Fruit fly (Drosophila melanogaster): ENCODE results near the gene CG32320.

Gene CG32320

DNA sequence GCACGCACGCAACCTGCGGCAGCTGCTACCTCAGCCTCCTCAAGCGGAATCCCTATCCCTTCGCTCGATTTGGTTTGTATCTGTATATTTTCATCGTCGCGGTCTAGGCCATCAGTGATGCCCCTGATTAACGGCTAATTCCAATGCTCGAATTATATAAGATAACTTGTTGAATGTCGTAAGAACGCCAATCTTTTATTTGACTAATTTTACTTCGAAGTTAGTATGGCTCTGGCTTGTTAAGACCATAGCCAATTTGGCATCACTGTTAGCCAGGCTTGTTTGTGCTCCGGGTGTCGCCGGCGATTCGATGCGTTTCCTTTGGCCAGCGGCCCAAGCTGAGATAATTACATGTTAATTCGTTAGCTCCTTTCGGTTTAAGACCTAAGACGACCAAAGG lies 15.6 kb downstream of the CG32320 start (continued):
- TF ChIP-seq svp (GFP tag) (peak; percentile 45), CG7368 (GFP tag; optimal IDR thresholded peaks at IDR 0.05) (no peak), eg (GFP tag; IDR thresholded peaks at IDR 0.05) (peak; percentile 36; the same call in 1 of the 3 replicates), CG3919 (GFP tag; optimal IDR thresholded peaks at IDR 0.05) (no peak), CG1621 (tag; optimal IDR thresholded peaks at IDR 0.05) (peak; percentile 80), spab (GFP tag; optimal IDR thresholded peaks at IDR 0.05) (no peak)

- no peak for TF ChIP-seq CG6792 (GFP tag; optimal IDR thresholded peaks at IDR 0.05)
- TF ChIP-seq CG31627 (GFP tag; optimal IDR thresholded peaks at IDR 0.05), result no peak
- no peak for TF ChIP-seq CG11902 (GFP tag; optimal IDR thresholded peaks at IDR 0.05)
- TF ChIP-seq Sox102F (GFP tag; optimal IDR thresholded peaks at IDR 0.05), result no peak
- TF ChIP-seq Met (GFP tag; optimal IDR thresholded peaks at IDR 0.05), result no peak
- TF ChIP-seq dsx (GFP tag; optimal IDR thresholded peaks at IDR 0.05; ENCODE audit: poor library complexity, severe bottlenecking), result no peak
- no peak for TF ChIP-seq Ets21C (GFP tag; optimal IDR thresholded peaks at IDR 0.05)
- TF ChIP-seq topi (GFP tag; optimal IDR thresholded peaks at IDR 0.05), result no peak
- TF ChIP-seq CG10669 (GFP tag; optimal IDR thresholded peaks at IDR 0.05), result no peak
- TF ChIP-seq pdm3 (GFP tag; optimal IDR thresholded peaks at IDR 0.05), result no peak
- TF ChIP-seq net (GFP tag; optimal IDR thresholded peaks at IDR 0.05), result no peak
- no peak for TF ChIP-seq Hr38 (GFP tag; optimal IDR thresholded peaks at IDR 0.05)
- TF ChIP-seq fkh (GFP tag; optimal IDR thresholded peaks at IDR 0.05), result no peak
- no peak for TF ChIP-seq esn (GFP tag; optimal IDR thresholded peaks at IDR 0.05)
These were observed 17.5 kb downstream of the CG32320 start, which contains the start of gene FucTD for dm6 chr3L:1415931-1416330. FucTD (plus strand) TSS chr3L:1416231.

DNA sequence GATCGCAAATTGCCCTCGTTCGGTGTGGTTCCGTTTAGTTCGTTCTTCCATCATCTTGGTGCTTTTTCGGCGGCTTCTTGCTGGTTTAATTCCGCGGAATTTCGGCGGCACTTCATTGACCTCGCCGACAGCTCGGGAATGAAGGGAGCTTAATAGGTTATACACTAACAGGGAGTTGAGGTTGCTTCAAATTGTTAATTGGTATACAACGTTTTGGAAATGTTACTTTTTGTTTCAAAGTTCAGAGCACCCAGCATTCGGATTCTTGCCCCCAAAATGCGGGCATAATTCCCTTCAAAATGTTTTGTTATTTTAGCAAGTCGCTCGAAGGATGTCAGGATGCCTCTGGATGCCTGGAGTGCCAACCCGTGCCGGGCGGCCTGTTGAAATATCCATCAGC lies 19.5 kb downstream of the CG32320 start:
- peak; percentile 13 for TF ChIP-seq Met (GFP tag; optimal IDR thresholded peaks at IDR 0.05)
- TF ChIP-seq Hr39 (GFP tag; optimal IDR thresholded peaks at IDR 0.05), result peak; percentile 4
- TF ChIP-seq fd85E (GFP tag; optimal IDR thresholded peaks at IDR 0.05), result no peak
- TF ChIP-seq eg (GFP tag; IDR thresholded peaks at IDR 0.05), result no peak
- no peak for TF ChIP-seq cyc (GFP tag; optimal IDR thresholded peaks at IDR 0.05)
- peak; percentile 49 for TF ChIP-seq Eip78C (GFP tag)
- peak; percentile 64 for TF ChIP-seq svp (GFP tag)

dm6 chr3L:1418821-1419220 lies 20.4 kb downstream of the CG32320 start:
- TF ChIP-seq CG3919 (GFP tag; optimal IDR thresholded peaks at IDR 0.05) (no peak), topi (GFP tag; optimal IDR thresholded peaks at IDR 0.05) (no peak), Smox (GFP tag; optimal IDR thresholded peaks at IDR 0.05) (peak; percentile 22), CG10631 (GFP tag; optimal IDR thresholded peaks at IDR 0.05) (peak; percentile 20), dsx (GFP tag; optimal IDR thresholded peaks at IDR 0.05; ENCODE audit: poor library complexity, severe bottlenecking) (peak; percentile 44), CG6808 (GFP tag; optimal IDR thresholded peaks at IDR 0.05) (peak; percentile 32), CG4318 (GFP tag; optimal IDR thresholded peaks at IDR 0.05) (peak; percentile 19), Gug (GFP tag; IDR thresholded peaks at IDR 0.05) (0 out of 2 replicates have a peak, but pooled peaks have one; percentile 8), Ets96B (tag; optimal IDR thresholded peaks at IDR 0.05) (peak; percentile 30), CG15336 (GFP tag; IDR thresholded peaks at IDR 0.05) (no peak), CG16779 (tag; optimal IDR thresholded peaks at IDR 0.05) (no peak), salr (GFP tag; optimal IDR thresholded peaks at IDR 0.05) (peak in 1 of 2 experiments; percentile 3), svp (GFP tag) (peak; percentile 52), ss (GFP tag; optimal IDR thresholded peaks at IDR 0.05) (peak; percentile 5 to 60), spab (GFP tag; optimal IDR thresholded peaks at IDR 0.05) (peak; percentile 32), CG32006 (GFP tag; optimal IDR thresholded peaks at IDR 0.05) (peak; percentile 41), Blimp-1 (GFP tag; optimal IDR thresholded peaks at IDR 0.05) (no peak), pdm3 (GFP tag; optimal IDR thresholded peaks at IDR 0.05) (peak; percentile 5), net (GFP tag; optimal IDR thresholded peaks at IDR 0.05) (peak; percentile 18), CG3032 (tag; optimal IDR thresholded peaks at IDR 0.05) (peak; percentile 41), acj6 (GFP tag; optimal IDR thresholded peaks at IDR 0.05) (peak; percentile 30), achi (GFP tag; optimal IDR thresholded peaks at IDR 0.05) (peak; percentile 8), Met (GFP tag; optimal IDR thresholded peaks at IDR 0.05) (peak; percentile 13), CG31627 (GFP tag; optimal IDR thresholded peaks at IDR 0.05) (peak; percentile 9), fd59A (GFP tag; optimal IDR thresholded peaks at IDR 0.05) (peak; percentile 12), cyc (GFP tag; optimal IDR thresholded peaks at IDR 0.05) (no peak), Eip78C (GFP tag) (peak; percentile 69), Hr39 (GFP tag; optimal IDR thresholded peaks at IDR 0.05) (peak; percentile 8)

All from whole organism, prepupa.